Worm (Caenorhabditis elegans) whole organism, late embryonic: ENCODE measurements around the gene cest-2.2.

Experiments used
- K02D7.2 ChIP-seq: sonication (generic microtip); optimal IDR thresholded peaks from 2 replicates; lab custom pipeline; 2017; ENCODE audit warnings: mild to moderate bottlenecking, missing genetic modification characterization, missing compliant biosample characterization
- ama-1 ChIP-seq: fragments of 150-350 bp; optimal IDR thresholded peaks from 2 replicates; lab custom pipeline; 2014
- ceh-19 ChIP-seq: fragments of 200-800 bp; sonication (Bioruptor generic); optimal IDR thresholded peaks from 2 replicates; lab custom pipeline; 2018; ENCODE audit warnings: mild to moderate bottlenecking, missing genetic modification characterization, missing compliant biosample characterization
- elt-2 ChIP-seq: sonication (generic microtip); optimal IDR thresholded peaks from 2 replicates; lab custom pipeline; 2016; ENCODE audit warnings: missing genetic modification reagents, missing genetic modification characterization, missing compliant biosample characterization
- fkh-10 ChIP-seq: fragments of 150-350 bp; optimal IDR thresholded peaks from 2 replicates; lab custom pipeline; 2014; ENCODE audit warnings: missing biosample characterization, missing genetic modification reagents, missing genetic modification characterization
- gmeb-2 ChIP-seq: sonication (generic microtip); optimal IDR thresholded peaks from 2 replicates; lab custom pipeline; 2016; ENCODE audit warnings: missing genetic modification characterization, inconsistent platforms, missing compliant biosample characterization
- nhr-232 ChIP-seq: sonication (generic microtip); optimal IDR thresholded peaks from 2 replicates; lab custom pipeline; 2016; ENCODE audit warnings: missing genetic modification characterization, missing compliant biosample characterization
- pha-4 ChIP-seq: fragments of 150-350 bp; optimal IDR thresholded peaks from 2 replicates; lab custom pipeline; 2018; ENCODE audit warnings: missing biosample characterization, missing genetic modification reagents, missing genetic modification characterization
- pqm-1 ChIP-seq: sonication (generic microtip); optimal IDR thresholded peaks from 2 replicates; lab custom pipeline; 2016; ENCODE audit warnings: missing genetic modification characterization, missing compliant biosample characterization
- rnt-1 ChIP-seq: sonication (generic microtip); optimal IDR thresholded peaks from 2 replicates; lab custom pipeline; 2016; ENCODE audit warnings: missing genetic modification characterization, missing compliant biosample characterization
- unc-3 ChIP-seq, 2 experiments: fragments of 200-800 bp in 1 of 2; sonication (Bioruptor generic) in 1 of 2; sonication (generic microtip) in 1 of 2; conservative IDR thresholded peaks in 1 of 2; optimal IDR thresholded peaks in 1 of 2; 2 replicates each; pipeline versions ENCODE4 v1.3.6 to Lab custom; 2016 to 2022; ENCODE audit warnings: missing compliant biosample characterization in 2 of 2, missing genetic modification characterization in 2 of 2, missing genetic modification reagents in 1 of 2

DNA sequence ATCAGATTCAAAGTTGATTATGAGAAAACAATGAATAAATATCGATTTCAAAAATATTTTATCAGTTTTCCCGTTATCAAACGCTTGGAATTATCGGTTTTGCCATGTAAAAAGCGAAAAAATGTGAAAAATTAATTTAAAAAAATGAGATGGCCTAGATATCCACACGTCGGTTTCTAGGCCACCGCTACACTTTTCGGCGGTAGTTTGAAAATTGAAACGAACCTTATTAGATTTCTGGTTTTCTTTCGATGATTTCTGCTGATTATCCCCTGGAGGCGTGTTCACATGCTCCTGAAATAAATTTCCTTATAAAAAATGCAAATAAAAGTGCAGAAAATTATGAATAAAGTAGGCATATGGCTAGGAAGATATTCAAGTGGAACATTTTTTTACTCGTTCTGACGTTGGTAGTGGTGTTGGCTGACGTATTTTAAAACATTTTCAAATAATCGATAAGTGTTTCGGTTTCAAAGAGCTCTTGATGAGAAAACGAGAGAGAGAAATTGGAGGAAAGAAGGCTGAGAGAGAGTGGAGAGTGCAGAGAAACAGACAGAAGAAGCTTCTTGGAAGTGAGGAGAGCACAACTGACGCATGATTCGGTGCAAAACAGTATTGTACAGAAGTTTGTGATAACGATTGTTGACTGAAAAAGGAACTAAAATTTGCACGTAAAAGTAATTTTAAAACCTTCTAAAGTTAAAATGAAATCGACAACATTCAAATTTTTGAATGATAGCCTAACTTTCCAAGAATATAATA, 42.0 kb downstream of the cest-2.2 start:
- no peak for TF ChIP-seq rnt-1 (tag; lab: Kevin White, UChicago)
- no peak for TF ChIP-seq unc-3 (GFP tag; conservative IDR thresholded peaks at IDR 0.05; lab: Robert Waterston, UW)
- no peak for TF ChIP-seq unc-3 (tag; optimal IDR thresholded peaks at IDR 0.05; lab: Kevin White, UChicago)
- TF ChIP-seq ama-1 (lab: Kevin White, UChicago) = no peak
- no peak for TF ChIP-seq ceh-19 (GFP tag; lab: Kevin White, UChicago)
- TF ChIP-seq gmeb-2 (tag; lab: Kevin White, UChicago) = no peak
- TF ChIP-seq elt-2 (tag; lab: Kevin White, UChicago) = no peak
- no peak for TF ChIP-seq pha-4
- TF ChIP-seq K02D7.2 (tag; lab: Kevin White, UChicago) = no peak
- TF ChIP-seq pqm-1 (tag; lab: Kevin White, UChicago) = no peak
- no peak for TF ChIP-seq fkh-10 (GFP tag; lab: Kevin White, UChicago)
- TF ChIP-seq nhr-232 = no peak
